Worm (Caenorhabditis elegans): ENCODE data around the gene Y47D3B.12.

The Y47D3B.12 gene

DNA sequence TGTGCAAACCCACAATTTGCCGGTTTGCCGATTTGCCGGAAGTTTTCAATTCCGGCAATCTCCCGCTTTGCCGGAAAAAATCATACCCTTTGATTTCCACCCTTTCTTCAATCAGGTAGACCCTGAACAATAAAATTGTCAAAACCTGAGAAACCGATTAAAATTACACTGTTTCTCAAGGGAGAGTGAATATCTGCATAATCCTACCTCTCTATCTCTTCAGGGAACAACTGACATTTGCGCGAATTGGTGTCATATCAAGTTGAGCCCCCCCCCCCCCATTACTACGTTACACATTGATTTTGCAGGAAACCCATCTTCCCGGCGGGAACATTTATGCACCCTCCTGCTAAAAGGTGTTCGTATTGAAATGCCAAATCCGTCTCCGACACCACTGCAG is 7.6 kb downstream of the Y47D3B.12 start, which contains the start of gene twk-31:
TSS of gene twk-31 (plus strand) at position 301 of the 400 bp plus-strand sequence.
- no peak for TF ChIP-seq ztf-11 (tag; optimal IDR thresholded peaks at IDR 0.05)
- TF ChIP-seq mdt-29 (GFP tag; IDR thresholded peaks at IDR 0.05) = no peak
- TF ChIP-seq nhr-6 (tag; optimal IDR thresholded peaks at IDR 0.05) = no peak
- TF ChIP-seq sdz-12 (GFP tag; optimal IDR thresholded peaks at IDR 0.05) = no peak
- TF ChIP-seq madf-9 (GFP tag; conservative IDR thresholded peaks at IDR 0.05) = no peak
- no peak for TF ChIP-seq skn-1 (tag; optimal IDR thresholded peaks at IDR 0.05)
- no peak for TF ChIP-seq ZK337.2 (GFP tag; IDR thresholded peaks at IDR 0.05)
- no peak for TF ChIP-seq ceh-82 (tag; optimal IDR thresholded peaks at IDR 0.05)
- no peak for TF ChIP-seq T26A8.4 (GFP tag; IDR thresholded peaks at IDR 0.05)
- no peak for TF ChIP-seq nhr-41 (GFP tag; IDR thresholded peaks at IDR 0.05)
- TF ChIP-seq lin-13 (GFP tag; optimal IDR thresholded peaks at IDR 0.05) = no peak
- TF ChIP-seq nhr-76 (tag; optimal IDR thresholded peaks at IDR 0.05) = no peak
- TF ChIP-seq madf-5 (GFP tag; IDR thresholded peaks at IDR 0.05) = no peak

ce11 chrIII:11419551-11419950 is 16.7 kb downstream of the Y47D3B.12 start:
- TF ChIP-seq lim-7 (GFP tag; IDR thresholded peaks at IDR 0.05) (0 out of 2 replicates have a peak, but pooled peaks have one; percentile 20), tag-97 (GFP tag; IDR thresholded peaks at IDR 0.05) (no peak)

- TF ChIP-seq dpl-1 (GFP tag; optimal IDR thresholded peaks at IDR 0.05) (no peak), ceh-82 (tag; optimal IDR thresholded peaks at IDR 0.05) (no peak), arid-1 (GFP tag; conservative IDR thresholded peaks at IDR 0.05) (0 out of 2 replicates have a peak, but pooled peaks have one; percentile 15), ceh-44 (GFP tag; IDR thresholded peaks at IDR 0.05) (no peak)
These were observed 22.0 kb downstream of the Y47D3B.12 start for ce11 chrIII:11424815-11425214.

DNA sequence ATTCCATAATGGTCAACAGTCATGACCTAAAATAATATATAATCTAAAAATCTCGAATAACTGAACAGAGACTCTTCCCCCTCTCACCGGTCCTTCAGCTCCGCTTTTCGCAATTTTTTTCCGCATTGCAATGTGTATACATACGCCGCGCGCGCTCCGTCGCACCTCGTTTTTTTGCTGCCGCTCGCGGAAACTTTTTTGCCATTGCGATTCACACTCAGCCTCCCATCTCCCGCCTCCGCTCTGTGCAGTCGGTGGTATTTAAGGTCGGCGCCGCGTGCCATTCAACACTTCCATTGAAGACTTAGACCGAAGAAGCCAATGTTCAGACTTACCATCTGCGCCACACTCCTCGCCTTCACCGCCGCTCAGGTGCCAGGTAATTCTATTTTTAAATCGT is 24.1 kb downstream of the Y47D3B.12 start, which contains the start of gene idpc-1:
TSS of gene idpc-1 (plus strand) at position 301 of the 400 bp plus-strand sequence.
- TF ChIP-seq zip-2 (tag; optimal IDR thresholded peaks at IDR 0.05) (no peak), mdl-1 (tag; optimal IDR thresholded peaks at IDR 0.05) (no peak), ceh-82 (tag; optimal IDR thresholded peaks at IDR 0.05) (no peak), snpc-4 (tag; optimal IDR thresholded peaks at IDR 0.05) (no peak), ZK337.2 (GFP tag; IDR thresholded peaks at IDR 0.05) (no peak), daf-16 (GFP tag; optimal IDR thresholded peaks at IDR 0.05) (no peak), daf-16 (tag; optimal IDR thresholded peaks at IDR 0.05) (no peak), mdt-29 (GFP tag; IDR thresholded peaks at IDR 0.05) (no peak), mes-2 (tag; optimal IDR thresholded peaks at IDR 0.05; ENCODE audit: poor library complexity, severe bottlenecking) (no peak), R02D3.7 (tag; optimal IDR thresholded peaks at IDR 0.05) (no peak), mep-1 (tag; optimal IDR thresholded peaks at IDR 0.05) (no peak), lin-38 (GFP tag; IDR thresholded peaks at IDR 0.05) (no peak), ceh-32 (tag; optimal IDR thresholded peaks at IDR 0.05; ENCODE audit: poor library complexity) (no peak)

DNA sequence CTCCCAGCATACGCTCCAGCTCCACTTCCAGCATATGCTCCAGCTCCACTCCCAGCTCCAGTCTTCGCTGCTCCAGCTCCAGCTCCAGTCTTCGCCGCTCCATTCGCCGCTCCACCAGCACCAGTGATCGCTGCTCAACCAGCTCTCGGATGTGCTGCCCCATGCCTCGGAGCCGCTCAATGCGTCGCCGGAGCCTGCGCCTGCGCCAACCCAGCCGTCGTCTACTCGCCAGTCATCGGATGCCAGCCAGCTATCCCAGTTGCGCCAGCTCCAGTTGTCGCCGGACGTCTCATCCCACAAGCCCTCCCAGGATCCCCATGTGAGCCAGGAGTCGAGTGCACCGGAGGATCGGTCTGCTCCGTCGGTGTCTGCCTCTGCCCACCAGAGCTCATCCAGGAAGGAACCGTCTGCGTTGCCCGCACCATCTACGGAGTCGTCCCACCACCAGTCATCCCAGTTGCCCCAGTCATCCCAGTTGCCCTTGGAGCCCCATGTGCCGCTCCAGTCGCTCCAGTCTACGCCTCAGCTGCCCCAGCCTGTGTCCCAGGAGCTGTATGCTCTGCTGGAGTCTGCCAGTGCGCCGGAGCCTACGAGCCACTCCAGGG is 24.8 kb downstream of the Y47D3B.12 start:
- TF ChIP-seq fkh-10 (GFP tag; optimal IDR thresholded peaks at IDR 0.05) (no peak), fos-1 (tag; optimal IDR thresholded peaks at IDR 0.05) (no peak), Y105C5A.15 (GFP tag; IDR thresholded peaks at IDR 0.05) (no peak), lsy-2 (tag; optimal IDR thresholded peaks at IDR 0.05) (no peak), daf-12 (tag; optimal IDR thresholded peaks at IDR 0.05) (no peak), zag-1 (tag; optimal IDR thresholded peaks at IDR 0.05) (no peak), daf-16 (GFP tag; optimal IDR thresholded peaks at IDR 0.05) (no peak), daf-16 (tag; optimal IDR thresholded peaks at IDR 0.05) (no peak), aha-1 (tag) (peak; percentile 30), set-16 (GFP tag; IDR thresholded peaks at IDR 0.05) (peak; percentile 98), arid-1 (GFP tag; conservative IDR thresholded peaks at IDR 0.05) (0 out of 2 replicates have a peak, but pooled peaks have one; percentile 13), mes-2 (tag; optimal IDR thresholded peaks at IDR 0.05; ENCODE audit: poor library complexity, severe bottlenecking) (no peak), pha-4 (GFP tag; IDR thresholded peaks at IDR 0.05) (peak; percentile 6; the same call in 1 of the 2 replicates), pha-4 (tag; optimal IDR thresholded peaks at IDR 0.05) (no peak), jun-1 (tag; optimal IDR thresholded peaks at IDR 0.05) (no peak), nhr-41 (GFP tag; IDR thresholded peaks at IDR 0.05) (no peak), gei-8 (GFP tag; optimal IDR thresholded peaks at IDR 0.05) (no peak), Y75B8A.6 (GFP tag; IDR thresholded peaks at IDR 0.05) (no peak), nhr-28 (tag; optimal IDR thresholded peaks at IDR 0.05) (no peak), sdz-12 (GFP tag; optimal IDR thresholded peaks at IDR 0.05) (no peak), duxl-1 (tag; optimal IDR thresholded peaks at IDR 0.05; ENCODE audit: poor library complexity) (no peak), zfp-2 (tag; optimal IDR thresholded peaks at IDR 0.05) (no peak), ceh-32 (tag; optimal IDR thresholded peaks at IDR 0.05; ENCODE audit: poor library complexity) (no peak), tag-97 (GFP tag; IDR thresholded peaks at IDR 0.05) (no peak)

Measured in whole organism, L4 larva.